Worm (Caenorhabditis elegans): ENCODE data around the gene nstp-2.

DNA sequence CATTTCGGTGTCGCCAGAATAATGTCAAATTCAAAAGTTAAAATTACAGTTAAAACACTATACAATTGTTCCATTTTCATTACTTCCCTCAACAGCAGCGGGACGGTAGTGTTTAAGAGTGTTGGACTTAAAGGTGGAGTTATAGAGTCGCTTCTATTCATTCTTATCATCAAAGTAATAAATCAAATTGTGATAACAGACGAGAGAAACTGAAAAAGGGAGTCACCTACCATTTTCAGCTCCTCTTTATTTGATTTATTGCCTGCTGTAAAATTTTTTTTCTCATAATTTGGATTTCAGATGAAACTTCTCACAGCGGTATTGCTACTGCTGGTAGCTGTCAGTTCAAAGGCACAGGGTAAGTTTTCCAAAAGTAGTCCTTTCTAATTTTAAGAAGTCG, 33.9 kb upstream of the nstp-2 start, which contains the start of gene C01B10.6:
- TF ChIP-seq syd-9 (tag; optimal IDR thresholded peaks at IDR 0.05) (no peak), ceh-19 (GFP tag; optimal IDR thresholded peaks at IDR 0.05) (no peak), ttx-3 (tag; optimal IDR thresholded peaks at IDR 0.05) (no peak), hlh-8 (tag; optimal IDR thresholded peaks at IDR 0.05) (no peak), dve-1 (tag; optimal IDR thresholded peaks at IDR 0.05) (no peak), pat-9 (tag; optimal IDR thresholded peaks at IDR 0.05) (no peak), ceh-18 (tag; optimal IDR thresholded peaks at IDR 0.05) (no peak), hlh-13 (GFP tag; optimal IDR thresholded peaks at IDR 0.05) (no peak), unc-3 (GFP tag; conservative IDR thresholded peaks at IDR 0.05) (no peak), unc-3 (tag; optimal IDR thresholded peaks at IDR 0.05) (no peak), elt-2 (tag; optimal IDR thresholded peaks at IDR 0.05) (no peak), K09A11.1 (tag; optimal IDR thresholded peaks at IDR 0.05; ENCODE audit: insufficient read depth) (no peak)

Data from whole organism, late embryonic.